Worm (Caenorhabditis elegans) whole organism, L1 larva: ENCODE measurements around the gene mxl-2.

Experiments used
- C16A3.4 ChIP-seq: fragments of 150-350 bp; optimal IDR thresholded peaks from 2 replicates; lab custom pipeline; 2014; ENCODE audit warnings: missing biosample characterization, missing genetic modification characterization
- C34B4.2 ChIP-seq: sonication (generic microtip); optimal IDR thresholded peaks from 2 replicates; lab custom pipeline; 2017; ENCODE audit warnings: mild to moderate bottlenecking, missing genetic modification characterization, missing compliant biosample characterization
- F16B12.6 ChIP-seq: fragments of 150-350 bp; optimal IDR thresholded peaks from 2 replicates; lab custom pipeline; 2014; ENCODE audit warnings: missing biosample characterization, missing genetic modification characterization
- Y116A8C.19 ChIP-seq: sonication (generic microtip); optimal IDR thresholded peaks from 2 replicates; lab custom pipeline; 2016; ENCODE audit warnings: missing compliant biosample characterization, missing genetic modification characterization, borderline replicate concordance
- aly-2 ChIP-seq: fragments of 150-350 bp; optimal IDR thresholded peaks from 2 replicates; lab custom pipeline; 2014; ENCODE audit warnings: missing biosample characterization, missing genetic modification characterization
- ama-1 ChIP-seq: fragments of 150-350 bp; optimal IDR thresholded peaks from 2 replicates; lab custom pipeline; 2014
- ceh-82 ChIP-seq, 3 experiments: fragments of 150-350 bp in 1 of 3; sonication (generic microtip) in 2 of 3; optimal IDR thresholded peaks; 2 replicates each; lab custom pipeline; 2014 to 2017; ENCODE audit warnings: missing biosample characterization in 3 of 3, missing genetic modification characterization in 3 of 3
- ceh-88 ChIP-seq: fragments of 200-800 bp; sonication (Bioruptor generic); IDR thresholded peaks from 2 replicates; pipeline ENCODE4 v1.3.6; 2022; ENCODE audit warnings: missing genetic modification characterization, missing compliant biosample characterization
- dpl-1 ChIP-seq, 3 experiments: fragments of 150-350 bp in 2 of 3; sonication (generic microtip) in 1 of 3; optimal IDR thresholded peaks; 2 replicates each; lab custom pipeline; 2014 to 2017; ENCODE audit warnings: missing biosample characterization in 3 of 3, missing genetic modification characterization in 3 of 3, missing genetic modification reagents in 3 of 3
- efl-1 ChIP-seq, 4 experiments: fragments of 150-350 bp; optimal IDR thresholded peaks in 3 of 4; peaks in 1 of 4; 1 replicate in 1 of 4; 2 replicates in 3 of 4; lab custom pipeline; 2014; ENCODE audit warnings: missing biosample characterization in 2 of 4, missing genetic modification characterization in 2 of 4, missing genetic modification reagents in 2 of 4
- efl-3 ChIP-seq: fragments of 200-800 bp; sonication (Bioruptor generic); optimal IDR thresholded peaks from 2 replicates; lab custom pipeline; 2018; ENCODE audit warnings: mild to moderate bottlenecking, missing genetic modification characterization, missing compliant biosample characterization
- egl-27 ChIP-seq, 2 experiments: fragments of 150-350 bp in 1 of 2; sonication (generic microtip); optimal IDR thresholded peaks; 3 replicates each; lab custom pipeline; 2017 to 2018; ENCODE audit warnings: missing biosample characterization in 2 of 2, missing genetic modification characterization in 2 of 2, missing genetic modification reagents in 2 of 2
- elt-2 ChIP-seq: sonication (generic microtip); optimal IDR thresholded peaks from 2 replicates; lab custom pipeline; 2016; ENCODE audit warnings: missing genetic modification characterization, mild to moderate bottlenecking, inconsistent platforms, missing compliant biosample characterization, missing genetic modification reagents
- elt-3 ChIP-seq, 6 experiments: fragments of 150-350 bp in 1 of 6; sonication (generic microtip); optimal IDR thresholded peaks; 2 replicates each; lab custom pipeline; 2017 to 2018; ENCODE audit warnings: missing biosample characterization in 6 of 6, missing genetic modification characterization in 6 of 6, inconsistent platforms in 1 of 6
- ets-5 ChIP-seq: fragments of 200-800 bp; sonication (Bioruptor generic); IDR thresholded peaks from 2 replicates; pipeline ENCODE4 v1.3.6; 2022; ENCODE audit warnings: missing genetic modification characterization, missing compliant biosample characterization
- fkh-10 ChIP-seq: sonication (generic microtip); optimal IDR thresholded peaks from 2 replicates; lab custom pipeline; 2017; ENCODE audit warnings: missing biosample characterization, missing genetic modification reagents, missing genetic modification characterization
- fkh-4 ChIP-seq: sonication (generic microtip); optimal IDR thresholded peaks from 2 replicates; lab custom pipeline; 2016; ENCODE audit warnings: missing compliant biosample characterization, missing genetic modification characterization, borderline replicate concordance
- fos-1 ChIP-seq: fragments of 150-350 bp; optimal IDR thresholded peaks from 2 replicates; lab custom pipeline; 2014; ENCODE audit warnings: missing biosample characterization, missing genetic modification characterization
- hlh-4 ChIP-seq: sonication (generic microtip); optimal IDR thresholded peaks from 2 replicates; lab custom pipeline; 2016; ENCODE audit warnings: mild to moderate bottlenecking, missing genetic modification characterization, missing compliant biosample characterization
- hpl-2 ChIP-seq: fragments of 150-350 bp; optimal IDR thresholded peaks from 2 replicates; lab custom pipeline; 2014; ENCODE audit warnings: missing biosample characterization, missing genetic modification reagents, missing genetic modification characterization
- jun-1 ChIP-seq: fragments of 150-350 bp; optimal IDR thresholded peaks from 2 replicates; lab custom pipeline; 2014; ENCODE audit warnings: missing biosample characterization, missing genetic modification reagents, missing genetic modification characterization
- lin-13 ChIP-seq: fragments of 150-350 bp; optimal IDR thresholded peaks from 2 replicates; lab custom pipeline; 2014; ENCODE audit warnings: missing biosample characterization, missing genetic modification reagents, missing genetic modification characterization
- lin-15B ChIP-seq: fragments of 150-350 bp; sonication (generic microtip); optimal IDR thresholded peaks from 3 replicates; lab custom pipeline; 2014; ENCODE audit warnings: missing biosample characterization, missing genetic modification characterization
- lin-35 ChIP-seq, 2 experiments: fragments of 150-350 bp; optimal IDR thresholded peaks; 2 replicates each; lab custom pipeline; 2014; ENCODE audit warnings: missing biosample characterization in 2 of 2, missing genetic modification characterization in 2 of 2, missing genetic modification reagents in 2 of 2
- lir-3 ChIP-seq: sonication (generic microtip); optimal IDR thresholded peaks from 2 replicates; lab custom pipeline; 2016; ENCODE audit warnings: mild to moderate bottlenecking, missing genetic modification characterization, moderate library complexity, missing compliant biosample characterization; ENCODE audit not compliant: poor library complexity
- lsy-2 ChIP-seq, 2 experiments: fragments of 150-350 bp; optimal IDR thresholded peaks; 2 replicates each; lab custom pipeline; 2014; ENCODE audit warnings: missing biosample characterization in 2 of 2, missing genetic modification characterization in 2 of 2
- mab-9 ChIP-seq: fragments of 200-800 bp; sonication (Bioruptor generic); IDR thresholded peaks from 2 replicates; pipeline ENCODE4 v1.3.6; 2022; ENCODE audit warnings: missing genetic modification reagents, missing genetic modification characterization, missing compliant biosample characterization
- mdl-1 ChIP-seq, 2 experiments: fragments of 150-350 bp; optimal IDR thresholded peaks; 2 replicates each; lab custom pipeline; 2014 to 2017; ENCODE audit warnings: missing biosample characterization in 2 of 2, missing genetic modification characterization in 2 of 2, inconsistent platforms in 1 of 2
- mep-1 ChIP-seq: fragments of 150-350 bp; optimal IDR thresholded peaks from 2 replicates; lab custom pipeline; 2014; ENCODE audit warnings: missing biosample characterization, missing genetic modification characterization
- nhr-11 ChIP-seq: fragments of 150-350 bp; optimal IDR thresholded peaks from 2 replicates; lab custom pipeline; 2014; ENCODE audit warnings: missing biosample characterization, missing genetic modification characterization
- nhr-19 ChIP-seq: fragments of 200-800 bp; sonication (Bioruptor generic); conservative IDR thresholded peaks from 2 replicates; pipeline ENCODE4 v1.3.6; 2022; ENCODE audit warnings: missing genetic modification characterization, missing compliant biosample characterization
- nhr-76 ChIP-seq: sonication (generic microtip); optimal IDR thresholded peaks from 2 replicates; lab custom pipeline; 2017; ENCODE audit warnings: missing biosample characterization, missing genetic modification characterization
- nhr-77 ChIP-seq: fragments of 150-350 bp; optimal IDR thresholded peaks from 2 replicates; lab custom pipeline; 2014; ENCODE audit warnings: missing biosample characterization, missing genetic modification characterization
- pax-3 ChIP-seq: fragments of 200-800 bp; sonication (Bioruptor generic); optimal IDR thresholded peaks from 2 replicates; lab custom pipeline; 2018; ENCODE audit warnings: mild to moderate bottlenecking, missing genetic modification characterization, moderate library complexity, missing compliant biosample characterization
- pqm-1 ChIP-seq: sonication (generic microtip); optimal IDR thresholded peaks from 3 replicates; lab custom pipeline; 2017; ENCODE audit warnings: missing biosample characterization, missing genetic modification characterization
- skn-1 ChIP-seq: fragments of 150-350 bp; optimal IDR thresholded peaks from 2 replicates; lab custom pipeline; 2014; ENCODE audit warnings: missing biosample characterization, missing genetic modification characterization
- snpc-4 ChIP-seq: fragments of 150-350 bp; optimal IDR thresholded peaks from 2 replicates; lab custom pipeline; 2014; ENCODE audit warnings: missing biosample characterization, missing genetic modification characterization
- sox-4 ChIP-seq: sonication (generic microtip); optimal IDR thresholded peaks from 2 replicates; lab custom pipeline; 2016; ENCODE audit warnings: missing genetic modification characterization, missing compliant biosample characterization
- sup-37 ChIP-seq: fragments of 200-800 bp; sonication (Bioruptor generic); optimal IDR thresholded peaks from 2 replicates; lab custom pipeline; 2018; ENCODE audit warnings: mild to moderate bottlenecking, missing genetic modification characterization, missing compliant biosample characterization
- tbx-2 ChIP-seq: sonication (generic microtip); optimal IDR thresholded peaks from 2 replicates; lab custom pipeline; 2016; ENCODE audit warnings: missing genetic modification characterization, missing compliant biosample characterization
- tlp-1 ChIP-seq: fragments of 150-350 bp; optimal IDR thresholded peaks from 2 replicates; lab custom pipeline; 2014; ENCODE audit warnings: missing biosample characterization, missing genetic modification characterization
- unc-130 ChIP-seq: fragments of 150-350 bp; optimal IDR thresholded peaks from 2 replicates; lab custom pipeline; 2017; ENCODE audit warnings: missing biosample characterization, missing genetic modification characterization, inconsistent platforms
- unc-86 ChIP-seq: sonication (generic microtip); optimal IDR thresholded peaks from 2 replicates; lab custom pipeline; 2016; ENCODE audit warnings: missing genetic modification characterization, missing compliant biosample characterization
- xbp-1 ChIP-seq: sonication (generic microtip); optimal IDR thresholded peaks from 2 replicates; lab custom pipeline; 2016; ENCODE audit warnings: missing genetic modification characterization, missing compliant biosample characterization
- zip-4 ChIP-seq: fragments of 200-800 bp; sonication (Bioruptor generic); optimal IDR thresholded peaks from 2 replicates; lab custom pipeline; 2018; ENCODE audit warnings: mild to moderate bottlenecking, missing genetic modification characterization, moderate library complexity, missing compliant biosample characterization
- ztf-11 ChIP-seq, 2 experiments: sonication (generic microtip); optimal IDR thresholded peaks; 2 replicates each; lab custom pipeline; 2016 to 2017; ENCODE audit warnings: missing genetic modification characterization in 2 of 2, missing biosample characterization in 1 of 2, missing compliant biosample characterization in 1 of 2
- ztf-4 ChIP-seq: fragments of 150-350 bp; optimal IDR thresholded peaks from 2 replicates; lab custom pipeline; 2014; ENCODE audit warnings: missing biosample characterization, missing genetic modification characterization

The mxl-2 gene

DNA sequence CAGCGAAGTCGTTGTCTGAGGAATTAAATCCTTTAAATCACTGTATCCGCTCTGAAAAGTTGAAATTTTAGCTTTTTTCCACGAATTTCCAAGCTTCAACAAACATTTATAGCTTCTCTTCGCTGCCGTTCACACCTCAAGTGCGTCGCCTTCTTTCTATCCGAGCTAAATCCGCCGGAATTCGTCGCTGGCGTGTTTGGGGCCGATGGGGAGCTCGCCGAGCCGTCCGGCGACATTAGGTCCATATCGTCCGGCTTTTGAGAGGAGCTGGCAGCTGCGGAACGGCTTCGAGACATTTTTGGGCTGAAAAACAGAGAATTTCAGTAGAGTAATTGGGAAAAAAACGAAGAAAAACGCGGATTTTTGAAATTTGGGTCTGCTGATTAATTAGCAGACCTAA is at the start of gene mxl-2:
TSS of gene mxl-2 (minus strand) at position 303 of the 400 bp plus-strand sequence.
- TF ChIP-seq hlh-4 (tag; lab: Kevin White, UChicago) = no peak
- no peak for TF ChIP-seq efl-1 (optimal IDR thresholded peaks at IDR 0.05; lab: Kevin White, UChicago)
- TF ChIP-seq efl-1 (GFP tag; optimal IDR thresholded peaks at IDR 0.05 in 1 of 2; lab: Kevin White, UChicago) = peak in 1 of 2 experiments; percentile 22
- TF ChIP-seq, all 84 proteins: peak for 1

DNA sequence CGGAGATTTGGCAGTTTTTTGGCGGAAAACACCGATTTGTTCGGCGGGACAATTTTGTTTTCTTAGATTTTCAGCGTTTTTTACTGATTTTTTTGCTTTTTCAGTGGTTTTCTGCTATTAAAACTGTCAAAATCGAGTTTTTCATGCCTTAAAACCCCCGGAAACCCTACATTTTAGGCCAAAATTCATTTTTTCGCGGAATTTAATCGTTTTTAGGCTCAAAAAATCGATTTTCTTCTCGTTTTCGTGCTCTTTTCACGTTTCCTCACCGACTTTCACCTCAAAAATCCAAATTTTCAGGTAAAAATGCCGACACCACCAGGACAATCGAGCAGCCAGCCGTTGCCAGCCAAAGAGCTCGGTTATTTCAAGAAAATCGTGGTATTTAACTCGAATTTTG is 47.6 kb upstream of the mxl-2 start, which contains the start of gene hpo-29:
TSS of gene hpo-29 (plus strand) at position 301 of the 400 bp plus-strand sequence.
- TF ChIP-seq lin-35 (GFP tag; optimal IDR thresholded peaks at IDR 0.05; lab: Kevin White, UChicago) (no peak), nhr-77 (no peak), efl-3 (GFP tag; lab: Kevin White, UChicago) (no peak), sox-4 (tag; lab: Kevin White, UChicago) (no peak), nhr-11 (tag; lab: Kevin White, UChicago) (no peak), elt-2 (tag; lab: Kevin White, UChicago) (no peak), sup-37 (no peak), elt-3 (tag; optimal IDR thresholded peaks at IDR 0.05; lab: Kevin White, UChicago) (no peak)

DNA sequence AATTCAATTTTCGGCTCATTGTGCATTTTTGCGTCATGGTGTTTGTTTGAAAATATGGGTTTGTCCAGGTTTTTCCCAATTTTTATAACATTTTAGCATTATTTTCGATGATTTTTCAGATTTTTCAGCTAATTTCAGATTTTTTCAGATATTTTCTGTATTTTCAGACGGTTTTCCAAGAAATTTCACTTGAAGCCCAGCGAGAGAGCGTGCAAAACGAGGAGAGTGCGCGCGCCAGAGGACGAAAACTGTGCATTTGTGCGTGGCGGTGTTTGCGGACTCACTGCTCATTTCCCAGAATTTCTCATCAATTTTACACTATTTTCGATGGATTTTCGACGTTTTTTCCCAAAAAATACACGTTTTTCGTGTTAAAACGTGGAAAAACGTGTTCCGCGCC is 47.2 kb upstream of the mxl-2 start:
- TF ChIP-seq elt-2 (tag; lab: Kevin White, UChicago) (no peak), lin-15B (peak; percentile 51), mdl-1 (tag; optimal IDR thresholded peaks at IDR 0.05; lab: Kevin White, UChicago) (peak in 1 of 2 experiments; percentile 2), lsy-2 (tag; optimal IDR thresholded peaks at IDR 0.05; lab: Kevin White, UChicago) (peak; percentile 63 to 75), lin-13 (GFP tag; lab: Kevin White, UChicago) (peak; percentile 66), dpl-1 (GFP tag; optimal IDR thresholded peaks at IDR 0.05; lab: Kevin White, UChicago) (peak; percentile 54 to 74 (median 70)), ets-5 (GFP tag; lab: Robert Waterston, UW) (0 out of 2 replicates have a peak, but pooled peaks have one; percentile 51), pax-3 (tag; lab: Kevin White, UChicago) (peak; percentile 45), fos-1 (tag; lab: Kevin White, UChicago) (no peak), hpl-2 (GFP tag; lab: Kevin White, UChicago) (peak; percentile 0), C34B4.2 (tag; lab: Kevin White, UChicago) (no peak), egl-27 (tag; optimal IDR thresholded peaks at IDR 0.05; lab: Kevin White, UChicago) (no peak), C16A3.4 (tag; lab: Kevin White, UChicago) (peak; percentile 17), nhr-77 (peak; percentile 30), ama-1 (no peak), lir-3 (tag; lab: Kevin White, UChicago) (no peak), sup-37 (peak; percentile 55), aly-2 (tag; lab: Kevin White, UChicago) (peak; percentile 60), fkh-10 (no peak), fkh-4 (peak; percentile 52), ceh-88 (GFP tag; lab: Robert Waterston, UW) (peak; percentile 82), tbx-2 (tag; lab: Kevin White, UChicago) (peak; percentile 80), ceh-82 (tag; optimal IDR thresholded peaks at IDR 0.05; lab: Kevin White, UChicago) (peak; percentile 44 to 55 (median 47)), mep-1 (tag; lab: Kevin White, UChicago) (peak; percentile 81), F16B12.6 (tag; lab: Kevin White, UChicago) (peak; percentile 94), tlp-1 (tag; lab: Kevin White, UChicago) (no peak), pqm-1 (tag; lab: Kevin White, UChicago) (no peak), efl-1 (optimal IDR thresholded peaks at IDR 0.05; lab: Kevin White, UChicago) (peak; percentile 63 to 73), efl-1 (GFP tag; optimal IDR thresholded peaks at IDR 0.05 in 1 of 2; lab: Kevin White, UChicago) (peak; percentile 70 to 97), ztf-11 (tag; optimal IDR thresholded peaks at IDR 0.05; lab: Kevin White, UChicago) (peak in 1 of 2 experiments; percentile 28), nhr-76 (no peak), skn-1 (tag; lab: Kevin White, UChicago) (no peak), nhr-19 (GFP tag; lab: Robert Waterston, UW) (peak; percentile 69), mab-9 (GFP tag; lab: Robert Waterston, UW) (peak; percentile 38; the same call in 1 of the 2 replicates), ztf-4 (tag; lab: Kevin White, UChicago) (peak; percentile 50), zip-4 (GFP tag; lab: Kevin White, UChicago) (no peak), unc-130 (tag; lab: Kevin White, UChicago) (peak; percentile 13), lin-35 (GFP tag; optimal IDR thresholded peaks at IDR 0.05; lab: Kevin White, UChicago) (peak; percentile 65 to 68), snpc-4 (tag; lab: Kevin White, UChicago) (peak; percentile 1), jun-1 (tag; lab: Kevin White, UChicago) (peak; percentile 51), xbp-1 (peak; percentile 73), unc-86 (tag; lab: Kevin White, UChicago) (peak; percentile 79), Y116A8C.19 (tag; lab: Kevin White, UChicago) (no peak)
